Fruit fly (Drosophila melanogaster): ENCODE measurements around the gene Trpgamma.

Gene Trpgamma

dm6 chr2L:16643961-16644360 is 32.5 kb downstream of the Trpgamma start:
- no peak for TF ChIP-seq Sin3A (optimal IDR thresholded peaks at IDR 0.05)
- TF ChIP-seq psq (optimal IDR thresholded peaks at IDR 0.05): no peak
- TF ChIP-seq Myc (optimal IDR thresholded peaks at IDR 0.05): no peak
- TF ChIP-seq ttk (optimal IDR thresholded peaks at IDR 0.05): no peak
- no peak for TF ChIP-seq insv (optimal IDR thresholded peaks at IDR 0.05)
- TF ChIP-seq h (optimal IDR thresholded peaks at IDR 0.05): no peak

dm6 chr2L:16643445-16643844 is 33.1 kb downstream of the Trpgamma start:
- TF ChIP-seq psq (optimal IDR thresholded peaks at IDR 0.05) (no peak), h (optimal IDR thresholded peaks at IDR 0.05) (no peak), Sin3A (optimal IDR thresholded peaks at IDR 0.05) (no peak), ttk (optimal IDR thresholded peaks at IDR 0.05) (no peak), Myc (optimal IDR thresholded peaks at IDR 0.05) (no peak), insv (optimal IDR thresholded peaks at IDR 0.05) (no peak)

- TF ChIP-seq psq (optimal IDR thresholded peaks at IDR 0.05): no peak
Measured at dm6 chr2L:16640846-16641245, 35.7 kb downstream of the Trpgamma start.

dm6 chr2L:16638349-16638748 is 38.2 kb downstream of the Trpgamma start:
- TF ChIP-seq insv (optimal IDR thresholded peaks at IDR 0.05): no peak
- no peak for TF ChIP-seq h (optimal IDR thresholded peaks at IDR 0.05)
- TF ChIP-seq Sin3A (optimal IDR thresholded peaks at IDR 0.05): no peak
- TF ChIP-seq Myc (optimal IDR thresholded peaks at IDR 0.05): no peak
- no peak for TF ChIP-seq psq (optimal IDR thresholded peaks at IDR 0.05)
- no peak for TF ChIP-seq ttk (optimal IDR thresholded peaks at IDR 0.05)

dm6 chr2L:16637335-16637734 is 39.2 kb downstream of the Trpgamma start:
- TF ChIP-seq h (optimal IDR thresholded peaks at IDR 0.05): no peak
- TF ChIP-seq Myc (optimal IDR thresholded peaks at IDR 0.05): no peak
- TF ChIP-seq insv (optimal IDR thresholded peaks at IDR 0.05): no peak
- no peak for TF ChIP-seq psq (optimal IDR thresholded peaks at IDR 0.05)
- no peak for TF ChIP-seq ttk (optimal IDR thresholded peaks at IDR 0.05)
- TF ChIP-seq Sin3A (optimal IDR thresholded peaks at IDR 0.05): no peak

- TF ChIP-seq insv (optimal IDR thresholded peaks at IDR 0.05): no peak
- TF ChIP-seq ttk (optimal IDR thresholded peaks at IDR 0.05): no peak
- no peak for TF ChIP-seq Myc (optimal IDR thresholded peaks at IDR 0.05)
- no peak for TF ChIP-seq psq (optimal IDR thresholded peaks at IDR 0.05)
- TF ChIP-seq h (optimal IDR thresholded peaks at IDR 0.05): no peak
- no peak for TF ChIP-seq Sin3A (optimal IDR thresholded peaks at IDR 0.05)
Measured at dm6 chr2L:16629176-16629575, 47.3 kb downstream of the Trpgamma start.

- TF ChIP-seq psq (optimal IDR thresholded peaks at IDR 0.05) (no peak), h (optimal IDR thresholded peaks at IDR 0.05) (no peak), Myc (optimal IDR thresholded peaks at IDR 0.05) (no peak), insv (optimal IDR thresholded peaks at IDR 0.05) (no peak), ttk (optimal IDR thresholded peaks at IDR 0.05) (no peak), Sin3A (optimal IDR thresholded peaks at IDR 0.05) (no peak)
Measured at dm6 chr2L:16627948-16628347, 48.6 kb downstream of the Trpgamma start.

- no peak for TF ChIP-seq psq (optimal IDR thresholded peaks at IDR 0.05)
- TF ChIP-seq insv (optimal IDR thresholded peaks at IDR 0.05): no peak
- TF ChIP-seq Myc (optimal IDR thresholded peaks at IDR 0.05): no peak
- TF ChIP-seq ttk (optimal IDR thresholded peaks at IDR 0.05): no peak
Measured at dm6 chr2L:16622162-16622561, 54.3 kb downstream of the Trpgamma start.

- TF ChIP-seq insv (optimal IDR thresholded peaks at IDR 0.05) (no peak), psq (optimal IDR thresholded peaks at IDR 0.05) (no peak), Sin3A (optimal IDR thresholded peaks at IDR 0.05) (no peak), Myc (optimal IDR thresholded peaks at IDR 0.05) (no peak), ttk (optimal IDR thresholded peaks at IDR 0.05) (no peak), h (optimal IDR thresholded peaks at IDR 0.05) (no peak)
Measured at dm6 chr2L:16621460-16621859, 55.0 kb downstream of the Trpgamma start.

- no peak for TF ChIP-seq Sin3A (optimal IDR thresholded peaks at IDR 0.05)
- no peak for TF ChIP-seq insv (optimal IDR thresholded peaks at IDR 0.05)
- no peak for TF ChIP-seq ttk (optimal IDR thresholded peaks at IDR 0.05)
- TF ChIP-seq psq (optimal IDR thresholded peaks at IDR 0.05): no peak
- no peak for TF ChIP-seq h (optimal IDR thresholded peaks at IDR 0.05)
- no peak for TF ChIP-seq Myc (optimal IDR thresholded peaks at IDR 0.05)
Measured at dm6 chr2L:16620384-16620908, 56.1 kb downstream of the Trpgamma start.

- TF ChIP-seq Myc (optimal IDR thresholded peaks at IDR 0.05): no peak
- TF ChIP-seq Sin3A (optimal IDR thresholded peaks at IDR 0.05): no peak
Measured at dm6 chr2L:16618929-16619328, 57.6 kb downstream of the Trpgamma start.

dm6 chr2L:16616282-16616681 is 60.2 kb downstream of the Trpgamma start:
- TF ChIP-seq insv (optimal IDR thresholded peaks at IDR 0.05): no peak
- TF ChIP-seq ttk (optimal IDR thresholded peaks at IDR 0.05): no peak
- TF ChIP-seq Myc (optimal IDR thresholded peaks at IDR 0.05): no peak
- no peak for TF ChIP-seq Sin3A (optimal IDR thresholded peaks at IDR 0.05)
- no peak for TF ChIP-seq h (optimal IDR thresholded peaks at IDR 0.05)
- TF ChIP-seq psq (optimal IDR thresholded peaks at IDR 0.05): no peak

All from Kc167 (cell line).